Fruit fly (Drosophila melanogaster) whole organism, prepupa: ENCODE data around the gene alpha-Est5.

ENCODE experiments used
- Blimp-1 ChIP-seq: fragments of 200-800 bp; sonication (Bioruptor generic); optimal IDR thresholded peaks from 3 replicates; lab custom pipeline; 2017; ENCODE audit warnings: missing biosample characterization, missing genetic modification characterization, mild to moderate bottlenecking, moderate library complexity, missing genetic modification reagents
- Gug ChIP-seq: fragments of 200-800 bp; sonication (Bioruptor generic); IDR thresholded peaks from 2 replicates; pipeline ENCODE4 v1.3.6; 2022; ENCODE audit warnings: missing biosample characterization, missing genetic modification characterization
- Hr38 ChIP-seq: sonication (Bioruptor generic); optimal IDR thresholded peaks from 2 replicates; lab custom pipeline; 2016; ENCODE audit warnings: missing biosample characterization, missing genetic modification characterization
- Met ChIP-seq: fragments of 200-800 bp; sonication (Bioruptor generic); optimal IDR thresholded peaks from 3 replicates; lab custom pipeline; 2016; ENCODE audit warnings: missing biosample characterization, missing genetic modification characterization

dm6 chr3R:7500513-7500912, 35.7 kb downstream of the alpha-Est5 start:
- TF ChIP-seq Blimp-1 (GFP tag; lab: Kevin White, UChicago) = no peak
- TF ChIP-seq Met (GFP tag; lab: Kevin White, UChicago) = no peak
- no peak for TF ChIP-seq Gug (GFP tag; lab: Robert Waterston, UW)
- no peak for TF ChIP-seq Hr38
